Worm (Caenorhabditis elegans) whole organism, L2 larva: Measurements from ENCODE around the gene C13F10.8.

Experiments
- C34F6.9 ChIP-seq: fragments of 150-350 bp; optimal IDR thresholded peaks from 2 replicates; lab custom pipeline; 2014; ENCODE audit warnings: missing biosample characterization, missing genetic modification characterization
- F13H6.1 ChIP-seq: sonication (generic microtip); optimal IDR thresholded peaks from 2 replicates; lab custom pipeline; 2016; ENCODE audit warnings: missing genetic modification characterization, missing compliant biosample characterization
- R02D3.7 ChIP-seq: fragments of 150-350 bp; optimal IDR thresholded peaks from 2 replicates; lab custom pipeline; 2014; ENCODE audit warnings: missing biosample characterization, missing genetic modification characterization
- ZK546.5 ChIP-seq: sonication (generic microtip); optimal IDR thresholded peaks from 2 replicates; lab custom pipeline; 2017; ENCODE audit warnings: missing biosample characterization, missing genetic modification characterization
- blmp-1 ChIP-seq: sonication (generic microtip); optimal IDR thresholded peaks from 2 replicates; lab custom pipeline; 2017; ENCODE audit warnings: missing genetic modification characterization, mild to moderate bottlenecking, missing compliant biosample characterization, antibody characterized with exemption, moderate library complexity; ENCODE audit not compliant: insufficient read depth
- ceh-16 ChIP-seq: fragments of 150-350 bp; optimal IDR thresholded peaks from 2 replicates; lab custom pipeline; 2014; ENCODE audit warnings: missing biosample characterization, missing genetic modification characterization
- crh-2 ChIP-seq: sonication (generic microtip); optimal IDR thresholded peaks from 2 replicates; lab custom pipeline; 2017; ENCODE audit warnings: missing biosample characterization, missing genetic modification characterization
- dmd-4 ChIP-seq: sonication (generic microtip); optimal IDR thresholded peaks from 2 replicates; lab custom pipeline; 2017; ENCODE audit warnings: missing biosample characterization, missing genetic modification characterization
- egl-27 ChIP-seq: sonication (generic microtip); optimal IDR thresholded peaks from 3 replicates; lab custom pipeline; 2017; ENCODE audit warnings: missing biosample characterization, missing genetic modification reagents, missing genetic modification characterization
- lin-39 ChIP-seq: fragments of 150-350 bp; optimal IDR thresholded peaks from 2 replicates; lab custom pipeline; 2014; ENCODE audit warnings: missing biosample characterization, missing genetic modification reagents, missing genetic modification characterization
- lsy-2 ChIP-seq, 2 experiments: fragments of 150-350 bp in 1 of 2; sonication (generic microtip) in 1 of 2; optimal IDR thresholded peaks; 2 replicates each; lab custom pipeline; 2014 to 2017; ENCODE audit warnings: missing biosample characterization in 2 of 2, missing genetic modification characterization in 2 of 2
- nhr-129 ChIP-seq: fragments of 150-350 bp; optimal IDR thresholded peaks from 2 replicates; lab custom pipeline; 2014; ENCODE audit warnings: missing biosample characterization, missing genetic modification characterization
- nhr-237 ChIP-seq: fragments of 150-350 bp; optimal IDR thresholded peaks from 2 replicates; lab custom pipeline; 2014; ENCODE audit warnings: missing biosample characterization, missing genetic modification characterization
- nhr-6 ChIP-seq: fragments of 150-350 bp; optimal IDR thresholded peaks from 2 replicates; lab custom pipeline; 2014; ENCODE audit warnings: missing biosample characterization, missing genetic modification characterization
- nhr-77 ChIP-seq: fragments of 150-350 bp; optimal IDR thresholded peaks from 2 replicates; lab custom pipeline; 2014; ENCODE audit warnings: missing biosample characterization, missing genetic modification characterization
- sem-4 ChIP-seq: fragments of 150-350 bp; optimal IDR thresholded peaks from 2 replicates; lab custom pipeline; 2014; ENCODE audit warnings: missing biosample characterization, missing genetic modification reagents, missing genetic modification characterization
- skn-1 ChIP-seq: sonication (generic microtip); optimal IDR thresholded peaks from 2 replicates; lab custom pipeline; 2017; ENCODE audit warnings: missing biosample characterization, missing genetic modification characterization
- unc-39 ChIP-seq: fragments of 150-350 bp; optimal IDR thresholded peaks from 2 replicates; lab custom pipeline; 2014; ENCODE audit warnings: missing biosample characterization, missing genetic modification characterization
- unc-55 ChIP-seq: fragments of 150-350 bp; sonication (generic microtip); optimal IDR thresholded peaks from 3 replicates; lab custom pipeline; 2014; ENCODE audit warnings: missing biosample characterization, missing genetic modification reagents, missing genetic modification characterization
- unc-62 ChIP-seq: fragments of 150-350 bp; optimal IDR thresholded peaks from 2 replicates; lab custom pipeline; 2014; ENCODE audit warnings: missing biosample characterization, missing genetic modification reagents, missing genetic modification characterization
- ztf-1 ChIP-seq: fragments of 200-800 bp; sonication (Bioruptor generic); conservative IDR thresholded peaks from 2 replicates; pipeline ENCODE4 v1.3.6; 2022; ENCODE audit warnings: missing genetic modification characterization, missing compliant biosample characterization

Gene C13F10.8

DNA sequence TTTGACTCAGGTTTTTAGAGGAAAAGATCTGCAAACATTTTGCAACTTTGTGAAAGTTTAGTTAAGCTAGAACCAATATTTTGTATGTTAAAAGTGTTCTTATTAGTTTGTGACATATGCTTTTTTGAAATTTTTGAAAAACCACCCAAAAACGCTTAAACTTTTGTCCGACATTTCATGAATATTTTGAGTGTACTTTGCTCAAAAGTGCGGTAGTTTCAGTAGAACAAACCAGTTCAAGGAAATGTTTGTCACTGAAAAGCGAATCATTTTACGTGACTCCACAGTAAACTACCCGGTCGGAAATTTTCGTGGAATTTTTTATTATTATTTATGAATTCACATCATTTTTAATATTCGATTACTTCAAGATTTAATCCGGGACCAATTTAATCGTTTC is 36.3 kb downstream of the C13F10.8 start, which contains the start of gene pitr-5:
TSS of gene pitr-5 (plus strand) at position 301 of the 400 bp plus-strand sequence.
- TF ChIP-seq C34F6.9 (tag; lab: Kevin White, UChicago) (no peak), crh-2 (tag; lab: Kevin White, UChicago) (no peak), dmd-4 (tag; lab: Kevin White, UChicago) (no peak), ztf-1 (GFP tag; lab: Robert Waterston, UW) (no peak), nhr-129 (tag; lab: Kevin White, UChicago) (no peak)
- TF ChIP-seq, all 48 proteins: peak for 0

DNA sequence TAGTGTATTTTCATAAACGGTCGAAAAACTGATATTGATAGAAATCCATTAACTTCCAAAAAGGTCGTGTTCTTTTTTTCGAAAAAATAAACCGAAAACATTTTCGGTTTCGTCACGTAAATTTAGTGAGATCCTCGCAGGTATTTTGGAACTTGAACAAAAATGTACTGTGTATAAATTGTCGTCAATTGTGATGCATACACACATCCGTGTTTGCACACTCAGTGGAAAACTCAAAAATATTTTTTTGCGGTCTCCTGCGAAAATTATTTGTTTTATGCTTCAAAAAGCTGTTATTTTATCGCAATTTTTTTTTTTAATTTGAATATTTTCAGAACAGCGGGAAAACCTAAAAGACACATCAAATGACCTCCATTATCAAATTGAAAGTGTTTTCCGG is 42.0 kb downstream of the C13F10.8 start, which contains the start of gene cpsf-2:
TSS of gene cpsf-2 (plus strand) at position 330 of the 400 bp plus-strand sequence.
- TF ChIP-seq C34F6.9 (tag; lab: Kevin White, UChicago) (peak; percentile 28), lsy-2 (tag; optimal IDR thresholded peaks at IDR 0.05; lab: Kevin White, UChicago) (peak in 1 of 2 experiments; percentile 25), sem-4 (tag; lab: Kevin White, UChicago) (no peak), skn-1 (tag; lab: Kevin White, UChicago) (no peak), R02D3.7 (tag; lab: Kevin White, UChicago) (no peak), unc-55 (GFP tag; lab: Kevin White, UChicago) (peak; percentile 36)

ce11 chrV:7175201-7175600 is 45.6 kb downstream of the C13F10.8 start, which contains the start of gene lgc-39:
Gene lgc-39, plus strand, starts transcription at chrV:7175501.
- TF ChIP-seq nhr-237 (tag; lab: Kevin White, UChicago) (no peak), nhr-77 (tag; lab: Kevin White, UChicago) (no peak), ZK546.5 (tag; lab: Kevin White, UChicago) (no peak), nhr-129 (tag; lab: Kevin White, UChicago) (no peak), unc-39 (tag; lab: Kevin White, UChicago) (no peak), lin-39 (tag; lab: Kevin White, UChicago) (no peak), F13H6.1 (no peak), blmp-1 (tag; lab: Kevin White, UChicago) (no peak), nhr-6 (tag; lab: Kevin White, UChicago) (no peak), unc-62 (no peak), egl-27 (no peak), skn-1 (tag; lab: Kevin White, UChicago) (no peak), ceh-16 (tag; lab: Kevin White, UChicago) (no peak), unc-55 (GFP tag; lab: Kevin White, UChicago) (no peak)
